Worm (Caenorhabditis elegans) whole organism, L1 larva: ENCODE measurements around the gene F58E6.5.
A peak's percentile ranks its signal among the peaks of the same experiment; 100 is the strongest.

ENCODE experiments used
- C04F5.9 ChIP-seq: sonication (generic microtip); optimal IDR thresholded peaks from 2 replicates; lab custom pipeline; 2016; ENCODE audit warnings: missing genetic modification characterization, missing compliant biosample characterization
- F16B12.6 ChIP-seq: fragments of 150-350 bp; optimal IDR thresholded peaks from 2 replicates; lab custom pipeline; 2014; ENCODE audit warnings: missing biosample characterization, missing genetic modification characterization
- Y116A8C.19 ChIP-seq: sonication (generic microtip); optimal IDR thresholded peaks from 2 replicates; lab custom pipeline; 2016; ENCODE audit warnings: missing compliant biosample characterization, missing genetic modification characterization, borderline replicate concordance
- aly-2 ChIP-seq: fragments of 150-350 bp; optimal IDR thresholded peaks from 2 replicates; lab custom pipeline; 2014; ENCODE audit warnings: missing biosample characterization, missing genetic modification characterization
- blmp-1 ChIP-seq: fragments of 150-350 bp; optimal IDR thresholded peaks from 2 replicates; lab custom pipeline; 2014; ENCODE audit warnings: missing biosample characterization, missing genetic modification characterization
- ceh-82 ChIP-seq, 3 experiments: fragments of 150-350 bp in 1 of 3; sonication (generic microtip) in 2 of 3; optimal IDR thresholded peaks; 2 replicates each; lab custom pipeline; 2014 to 2017; ENCODE audit warnings: missing biosample characterization in 3 of 3, missing genetic modification characterization in 3 of 3
- ces-1 ChIP-seq: fragments of 150-350 bp; optimal IDR thresholded peaks from 2 replicates; lab custom pipeline; 2014; ENCODE audit warnings: missing biosample characterization, missing genetic modification reagents, missing genetic modification characterization
- dpl-1 ChIP-seq, 3 experiments: fragments of 150-350 bp in 2 of 3; sonication (generic microtip) in 1 of 3; optimal IDR thresholded peaks; 2 replicates each; lab custom pipeline; 2014 to 2017; ENCODE audit warnings: missing biosample characterization in 3 of 3, missing genetic modification characterization in 3 of 3, missing genetic modification reagents in 3 of 3
- efl-1 ChIP-seq, 4 experiments: fragments of 150-350 bp; optimal IDR thresholded peaks in 3 of 4; peaks in 1 of 4; 1 replicate in 1 of 4; 2 replicates in 3 of 4; lab custom pipeline; 2014; ENCODE audit warnings: missing biosample characterization in 2 of 4, missing genetic modification characterization in 2 of 4, missing genetic modification reagents in 2 of 4
- efl-3 ChIP-seq: fragments of 200-800 bp; sonication (Bioruptor generic); optimal IDR thresholded peaks from 2 replicates; lab custom pipeline; 2018; ENCODE audit warnings: mild to moderate bottlenecking, missing genetic modification characterization, missing compliant biosample characterization
- egl-27 ChIP-seq, 2 experiments: fragments of 150-350 bp in 1 of 2; sonication (generic microtip); optimal IDR thresholded peaks; 3 replicates each; lab custom pipeline; 2017 to 2018; ENCODE audit warnings: missing biosample characterization in 2 of 2, missing genetic modification characterization in 2 of 2, missing genetic modification reagents in 2 of 2
- elt-2 ChIP-seq: sonication (generic microtip); optimal IDR thresholded peaks from 2 replicates; lab custom pipeline; 2016; ENCODE audit warnings: missing genetic modification characterization, mild to moderate bottlenecking, inconsistent platforms, missing compliant biosample characterization, missing genetic modification reagents
- ets-5 ChIP-seq: fragments of 200-800 bp; sonication (Bioruptor generic); IDR thresholded peaks from 2 replicates; pipeline ENCODE4 v1.3.6; 2022; ENCODE audit warnings: missing genetic modification characterization, missing compliant biosample characterization
- fkh-4 ChIP-seq: sonication (generic microtip); optimal IDR thresholded peaks from 2 replicates; lab custom pipeline; 2016; ENCODE audit warnings: missing compliant biosample characterization, missing genetic modification characterization, borderline replicate concordance
- fkh-8 ChIP-seq: sonication (generic microtip); optimal IDR thresholded peaks from 2 replicates; lab custom pipeline; 2016; ENCODE audit warnings: mild to moderate bottlenecking, missing genetic modification characterization, missing compliant biosample characterization
- grh-1 ChIP-seq: fragments of 200-800 bp; sonication (Bioruptor generic); IDR thresholded peaks from 2 replicates; pipeline ENCODE4 v1.3.6; 2022; ENCODE audit warnings: missing genetic modification reagents, missing genetic modification characterization, missing compliant biosample characterization
- hlh-4 ChIP-seq: sonication (generic microtip); optimal IDR thresholded peaks from 2 replicates; lab custom pipeline; 2016; ENCODE audit warnings: mild to moderate bottlenecking, missing genetic modification characterization, missing compliant biosample characterization
- jun-1 ChIP-seq: fragments of 150-350 bp; optimal IDR thresholded peaks from 2 replicates; lab custom pipeline; 2014; ENCODE audit warnings: missing biosample characterization, missing genetic modification reagents, missing genetic modification characterization
- lin-14 ChIP-seq: fragments of 200-800 bp; sonication (Bioruptor generic); optimal IDR thresholded peaks from 2 replicates; lab custom pipeline; 2018; ENCODE audit warnings: mild to moderate bottlenecking, missing genetic modification characterization, moderate library complexity, missing compliant biosample characterization
- lir-3 ChIP-seq: sonication (generic microtip); optimal IDR thresholded peaks from 2 replicates; lab custom pipeline; 2016; ENCODE audit warnings: mild to moderate bottlenecking, missing genetic modification characterization, moderate library complexity, missing compliant biosample characterization; ENCODE audit not compliant: poor library complexity
- lsy-2 ChIP-seq, 2 experiments: fragments of 150-350 bp; optimal IDR thresholded peaks; 2 replicates each; lab custom pipeline; 2014; ENCODE audit warnings: missing biosample characterization in 2 of 2, missing genetic modification characterization in 2 of 2
- nhr-12 ChIP-seq: sonication (generic microtip); optimal IDR thresholded peaks from 2 replicates; lab custom pipeline; 2017; ENCODE audit warnings: missing biosample characterization, missing genetic modification characterization
- nhr-237 ChIP-seq: fragments of 150-350 bp; optimal IDR thresholded peaks from 2 replicates; lab custom pipeline; 2014; ENCODE audit warnings: missing biosample characterization, missing genetic modification characterization
- nhr-71 ChIP-seq: sonication (generic microtip); optimal IDR thresholded peaks from 2 replicates; lab custom pipeline; 2016; ENCODE audit warnings: mild to moderate bottlenecking, missing genetic modification characterization, moderate library complexity, missing compliant biosample characterization
- nhr-76 ChIP-seq: sonication (generic microtip); optimal IDR thresholded peaks from 2 replicates; lab custom pipeline; 2017; ENCODE audit warnings: missing biosample characterization, missing genetic modification characterization
- nhr-90 ChIP-seq: sonication (generic microtip); optimal IDR thresholded peaks from 2 replicates; lab custom pipeline; 2016; ENCODE audit warnings: mild to moderate bottlenecking, missing genetic modification characterization, missing compliant biosample characterization; ENCODE audit not compliant: poor library complexity
- pag-3 ChIP-seq: sonication (generic microtip); optimal IDR thresholded peaks from 2 replicates; lab custom pipeline; 2017; ENCODE audit warnings: missing genetic modification characterization, mild to moderate bottlenecking, missing compliant biosample characterization, antibody characterized with exemption, borderline replicate concordance; ENCODE audit not compliant: insufficient read depth
- pqm-1 ChIP-seq: sonication (generic microtip); optimal IDR thresholded peaks from 3 replicates; lab custom pipeline; 2017; ENCODE audit warnings: missing biosample characterization, missing genetic modification characterization
- rnt-1 ChIP-seq: sonication (generic microtip); optimal IDR thresholded peaks from 2 replicates; lab custom pipeline; 2016; ENCODE audit warnings: mild to moderate bottlenecking, missing genetic modification characterization, moderate library complexity, missing compliant biosample characterization
- skn-1 ChIP-seq: fragments of 150-350 bp; optimal IDR thresholded peaks from 2 replicates; lab custom pipeline; 2014; ENCODE audit warnings: missing biosample characterization, missing genetic modification characterization
- sox-4 ChIP-seq: sonication (generic microtip); optimal IDR thresholded peaks from 2 replicates; lab custom pipeline; 2016; ENCODE audit warnings: missing genetic modification characterization, missing compliant biosample characterization
- sptf-1 ChIP-seq: fragments of 150-350 bp; optimal IDR thresholded peaks from 2 replicates; lab custom pipeline; 2014; ENCODE audit warnings: missing biosample characterization, missing genetic modification characterization
- tbx-2 ChIP-seq: sonication (generic microtip); optimal IDR thresholded peaks from 2 replicates; lab custom pipeline; 2016; ENCODE audit warnings: missing genetic modification characterization, missing compliant biosample characterization
- tlp-1 ChIP-seq: fragments of 150-350 bp; optimal IDR thresholded peaks from 2 replicates; lab custom pipeline; 2014; ENCODE audit warnings: missing biosample characterization, missing genetic modification characterization
- unc-130 ChIP-seq: fragments of 150-350 bp; optimal IDR thresholded peaks from 2 replicates; lab custom pipeline; 2017; ENCODE audit warnings: missing biosample characterization, missing genetic modification characterization, inconsistent platforms
- unc-86 ChIP-seq: sonication (generic microtip); optimal IDR thresholded peaks from 2 replicates; lab custom pipeline; 2016; ENCODE audit warnings: missing genetic modification characterization, missing compliant biosample characterization
- zag-1 ChIP-seq: fragments of 150-350 bp; optimal IDR thresholded peaks from 2 replicates; lab custom pipeline; 2014; ENCODE audit warnings: missing biosample characterization, missing genetic modification characterization
- ztf-11 ChIP-seq, 2 experiments: sonication (generic microtip); optimal IDR thresholded peaks; 2 replicates each; lab custom pipeline; 2016 to 2017; ENCODE audit warnings: missing genetic modification characterization in 2 of 2, missing biosample characterization in 1 of 2, missing compliant biosample characterization in 1 of 2

F58E6.5 gene

DNA sequence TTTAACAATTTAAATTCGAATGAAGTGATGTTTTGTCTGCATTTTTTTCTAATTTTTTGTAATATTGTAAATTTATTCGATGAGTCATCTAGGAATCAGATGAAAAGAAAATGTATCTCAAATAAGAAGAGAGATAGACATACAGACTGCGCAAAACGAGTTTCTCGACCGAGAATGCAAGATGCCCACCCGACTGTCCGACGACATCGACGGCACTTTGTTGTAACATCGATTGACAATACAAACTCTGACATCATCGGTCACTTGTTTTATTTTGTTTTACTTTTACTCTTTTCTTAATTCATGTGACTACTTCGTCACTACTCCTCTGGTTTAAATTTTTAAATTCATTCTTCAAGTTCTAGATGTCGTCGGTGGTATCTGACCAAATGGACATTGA is 13.5 kb downstream of the F58E6.5 start, which contains the start of gene sta-2 (continued):
- TF ChIP-seq ceh-82 (tag; optimal IDR thresholded peaks at IDR 0.05; lab: Kevin White, UChicago) = no peak
- TF ChIP-seq hlh-4 = no peak
- TF ChIP-seq unc-130 = peak; percentile 35
- TF ChIP-seq efl-1 (optimal IDR thresholded peaks at IDR 0.05; lab: Kevin White, UChicago) = no peak
- TF ChIP-seq efl-1 (GFP tag; optimal IDR thresholded peaks at IDR 0.05 in 1 of 2; lab: Kevin White, UChicago) = peak in 1 of 2 experiments; percentile 64
- no peak for TF ChIP-seq Y116A8C.19
- no peak for TF ChIP-seq sptf-1 (tag; lab: Kevin White, UChicago)
- peak; percentile 67 for TF ChIP-seq nhr-71 (tag; lab: Kevin White, UChicago)
- TF ChIP-seq tbx-2 (tag; lab: Kevin White, UChicago) = peak; percentile 47
- TF ChIP-seq tlp-1 = no peak
- no peak for TF ChIP-seq aly-2
- TF ChIP-seq nhr-12 (tag; lab: Kevin White, UChicago) = no peak
- TF ChIP-seq nhr-76 (tag; lab: Kevin White, UChicago) = no peak
- TF ChIP-seq ztf-11 (tag; optimal IDR thresholded peaks at IDR 0.05; lab: Kevin White, UChicago) = no peak
- no peak for TF ChIP-seq rnt-1 (tag; lab: Kevin White, UChicago)
- peak; percentile 81 for TF ChIP-seq grh-1 (GFP tag; lab: Robert Waterston, UW)
- TF ChIP-seq pag-3 (tag; lab: Kevin White, UChicago) = no peak
- peak; percentile 26 for TF ChIP-seq nhr-90
- no peak for TF ChIP-seq dpl-1 (GFP tag; optimal IDR thresholded peaks at IDR 0.05; lab: Kevin White, UChicago)
- no peak for TF ChIP-seq lir-3 (tag; lab: Kevin White, UChicago)
- no peak for TF ChIP-seq jun-1 (tag; lab: Kevin White, UChicago)
- TF ChIP-seq, all 84 proteins: peak for 16

DNA sequence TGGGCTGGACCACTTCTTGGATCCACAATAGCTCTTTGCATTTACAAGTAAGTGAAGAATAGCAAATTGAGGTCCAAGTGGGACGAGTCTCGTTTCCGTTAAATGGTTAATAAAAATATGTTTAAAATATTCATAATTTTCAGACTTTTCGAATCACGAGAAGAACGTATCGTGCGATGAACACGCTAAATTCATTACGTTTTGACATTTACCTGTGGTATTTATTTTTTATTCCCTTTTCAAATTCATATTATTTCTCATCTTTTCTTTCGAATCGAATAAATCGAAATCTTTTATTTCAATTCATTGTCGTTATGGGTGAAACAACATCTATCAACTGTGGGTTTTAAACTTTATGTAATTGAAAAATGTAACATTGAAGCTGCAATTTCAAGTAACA is 15.0 kb downstream of the F58E6.5 start, which contains the start of gene marc-1:
Gene marc-1 (plus strand): TSS at position 301 of the 400 bp plus-strand sequence.
- TF ChIP-seq blmp-1 (no peak), lin-14 (GFP tag; lab: Kevin White, UChicago) (no peak), sox-4 (tag; lab: Kevin White, UChicago) (no peak), fkh-4 (tag; lab: Kevin White, UChicago) (no peak), fkh-8 (tag; lab: Kevin White, UChicago) (no peak), dpl-1 (GFP tag; optimal IDR thresholded peaks at IDR 0.05; lab: Kevin White, UChicago) (no peak), nhr-237 (tag; lab: Kevin White, UChicago) (no peak), C04F5.9 (tag; lab: Kevin White, UChicago) (no peak), lsy-2 (tag; optimal IDR thresholded peaks at IDR 0.05; lab: Kevin White, UChicago) (no peak), efl-3 (no peak), F16B12.6 (tag; lab: Kevin White, UChicago) (no peak), skn-1 (no peak), zag-1 (no peak), grh-1 (GFP tag; lab: Robert Waterston, UW) (no peak), pqm-1 (no peak), unc-86 (tag; lab: Kevin White, UChicago) (no peak), sptf-1 (tag; lab: Kevin White, UChicago) (no peak)

DNA sequence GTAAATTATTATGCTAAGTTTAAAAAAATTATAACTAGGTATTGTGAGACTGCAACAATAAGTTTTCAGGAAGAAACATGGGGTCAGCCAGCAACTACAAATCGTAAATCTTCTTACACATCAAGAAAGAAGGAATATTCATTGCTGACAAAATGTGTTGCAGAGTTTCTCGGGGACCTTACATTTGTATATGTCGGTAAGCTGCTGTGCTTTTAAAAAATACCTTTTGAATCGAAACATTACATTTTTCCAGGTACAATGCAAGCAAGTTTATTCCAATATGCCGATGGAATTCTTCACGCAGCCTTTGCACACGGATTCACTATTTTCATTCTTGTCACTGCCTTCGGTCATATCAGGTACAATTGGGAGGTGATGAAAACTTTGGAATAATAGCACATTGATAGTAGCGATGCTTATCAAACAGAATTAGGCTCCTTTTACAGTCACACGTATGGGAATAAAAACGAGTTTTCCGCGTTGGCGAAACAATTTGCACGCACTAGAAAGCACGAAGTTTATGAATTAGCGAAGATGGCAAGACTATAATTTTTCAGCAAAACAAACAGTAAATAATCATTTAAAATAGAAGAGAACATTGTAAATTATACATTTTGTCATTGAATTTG is 16.2 kb downstream of the F58E6.5 start:
- TF ChIP-seq elt-2 (tag; lab: Kevin White, UChicago) = peak; percentile 56
- TF ChIP-seq ces-1 = no peak
- TF ChIP-seq efl-1 (optimal IDR thresholded peaks at IDR 0.05; lab: Kevin White, UChicago) = no peak
- peak in 1 of 2 experiments; percentile 73 for TF ChIP-seq efl-1 (GFP tag; optimal IDR thresholded peaks at IDR 0.05 in 1 of 2; lab: Kevin White, UChicago)
- TF ChIP-seq, all 84 proteins: peak for 2

DNA sequence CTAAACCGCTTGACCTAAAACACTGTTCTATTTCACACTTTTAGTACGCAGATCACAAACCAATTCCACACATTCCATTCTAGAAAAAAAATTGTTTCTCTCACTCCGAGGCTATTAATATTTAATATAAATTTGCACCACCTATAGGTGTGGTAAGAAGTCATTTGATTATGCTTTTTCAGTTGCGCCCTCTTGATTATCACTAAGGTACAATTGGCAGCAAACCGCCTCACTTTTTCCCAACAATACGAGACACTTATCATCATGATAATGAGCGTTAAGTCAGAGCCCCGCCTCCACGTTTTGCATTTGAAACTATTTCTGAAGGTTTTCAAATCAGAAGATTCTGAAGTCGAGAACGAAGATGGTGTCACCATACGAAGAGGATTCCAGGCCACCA is 17.1 kb downstream of the F58E6.5 start, which contains the start of gene aqp-4:
Gene aqp-4 (plus strand): TSS at position 270 of the 400 bp plus-strand sequence.
- TF ChIP-seq unc-86 (tag; lab: Kevin White, UChicago) (no peak), elt-2 (tag; lab: Kevin White, UChicago) (peak; percentile 26), egl-27 (tag; optimal IDR thresholded peaks at IDR 0.05; lab: Kevin White, UChicago) (no peak), sptf-1 (tag; lab: Kevin White, UChicago) (no peak), ets-5 (no peak)
